Worm (Caenorhabditis elegans) whole organism, L1 larva: Measurements from ENCODE around the gene fbxc-7.

ENCODE experiments used
- C34B4.2 ChIP-seq: sonication (generic microtip); optimal IDR thresholded peaks from 2 replicates; lab custom pipeline; 2017; ENCODE audit warnings: mild to moderate bottlenecking, missing genetic modification characterization, missing compliant biosample characterization
- aha-1 ChIP-seq: fragments of 150-350 bp; optimal IDR thresholded peaks from 2 replicates; lab custom pipeline; 2014; ENCODE audit warnings: missing biosample characterization, missing genetic modification characterization
- ama-1 ChIP-seq: fragments of 150-350 bp; optimal IDR thresholded peaks from 2 replicates; lab custom pipeline; 2014
- ces-1 ChIP-seq: fragments of 150-350 bp; optimal IDR thresholded peaks from 2 replicates; lab custom pipeline; 2014; ENCODE audit warnings: missing biosample characterization, missing genetic modification reagents, missing genetic modification characterization
- dsc-1 ChIP-seq: sonication (generic microtip); optimal IDR thresholded peaks from 2 replicates; lab custom pipeline; 2016; ENCODE audit warnings: mild to moderate bottlenecking, missing genetic modification characterization, missing compliant biosample characterization
- efl-1 ChIP-seq, 4 experiments: fragments of 150-350 bp; optimal IDR thresholded peaks in 3 of 4; peaks in 1 of 4; 1 replicate in 1 of 4; 2 replicates in 3 of 4; lab custom pipeline; 2014; ENCODE audit warnings: missing biosample characterization in 2 of 4, missing genetic modification characterization in 2 of 4, missing genetic modification reagents in 2 of 4
- efl-3 ChIP-seq: fragments of 200-800 bp; sonication (Bioruptor generic); optimal IDR thresholded peaks from 2 replicates; lab custom pipeline; 2018; ENCODE audit warnings: mild to moderate bottlenecking, missing genetic modification characterization, missing compliant biosample characterization
- egl-13 ChIP-seq: sonication (generic microtip); optimal IDR thresholded peaks from 2 replicates; lab custom pipeline; 2016; ENCODE audit warnings: missing genotype, missing genetic modification reagents, missing genetic modification characterization, missing compliant biosample characterization
- egl-27 ChIP-seq, 2 experiments: fragments of 150-350 bp in 1 of 2; sonication (generic microtip); optimal IDR thresholded peaks; 3 replicates each; lab custom pipeline; 2017 to 2018; ENCODE audit warnings: missing biosample characterization in 2 of 2, missing genetic modification characterization in 2 of 2, missing genetic modification reagents in 2 of 2
- elt-2 ChIP-seq: sonication (generic microtip); optimal IDR thresholded peaks from 2 replicates; lab custom pipeline; 2016; ENCODE audit warnings: missing genetic modification characterization, mild to moderate bottlenecking, inconsistent platforms, missing compliant biosample characterization, missing genetic modification reagents
- fkh-4 ChIP-seq: sonication (generic microtip); optimal IDR thresholded peaks from 2 replicates; lab custom pipeline; 2016; ENCODE audit warnings: missing compliant biosample characterization, missing genetic modification characterization, borderline replicate concordance
- fos-1 ChIP-seq: fragments of 150-350 bp; optimal IDR thresholded peaks from 2 replicates; lab custom pipeline; 2014; ENCODE audit warnings: missing biosample characterization, missing genetic modification characterization
- hlh-17 ChIP-seq: fragments of 200-800 bp; sonication (Bioruptor generic); optimal IDR thresholded peaks from 2 replicates; lab custom pipeline; 2018; ENCODE audit warnings: missing genetic modification characterization, mild to moderate bottlenecking, missing compliant biosample characterization, moderate library complexity, borderline replicate concordance
- hpl-2 ChIP-seq: fragments of 150-350 bp; optimal IDR thresholded peaks from 2 replicates; lab custom pipeline; 2014; ENCODE audit warnings: missing biosample characterization, missing genetic modification reagents, missing genetic modification characterization
- irx-1 ChIP-seq: sonication (generic microtip); optimal IDR thresholded peaks from 2 replicates; lab custom pipeline; 2016; ENCODE audit warnings: missing genetic modification characterization, missing compliant biosample characterization
- isw-1 ChIP-seq: fragments of 200-800 bp; sonication (Bioruptor generic); IDR thresholded peaks from 2 replicates; pipeline ENCODE4 v1.3.6; 2022; ENCODE audit warnings: missing genetic modification characterization, missing compliant biosample characterization
- jun-1 ChIP-seq: fragments of 150-350 bp; optimal IDR thresholded peaks from 2 replicates; lab custom pipeline; 2014; ENCODE audit warnings: missing biosample characterization, missing genetic modification reagents, missing genetic modification characterization
- lin-13 ChIP-seq: fragments of 150-350 bp; optimal IDR thresholded peaks from 2 replicates; lab custom pipeline; 2014; ENCODE audit warnings: missing biosample characterization, missing genetic modification reagents, missing genetic modification characterization
- lin-14 ChIP-seq: fragments of 200-800 bp; sonication (Bioruptor generic); optimal IDR thresholded peaks from 2 replicates; lab custom pipeline; 2018; ENCODE audit warnings: mild to moderate bottlenecking, missing genetic modification characterization, moderate library complexity, missing compliant biosample characterization
- lin-15B ChIP-seq: fragments of 150-350 bp; sonication (generic microtip); optimal IDR thresholded peaks from 3 replicates; lab custom pipeline; 2014; ENCODE audit warnings: missing biosample characterization, missing genetic modification characterization
- lin-35 ChIP-seq, 2 experiments: fragments of 150-350 bp; optimal IDR thresholded peaks; 2 replicates each; lab custom pipeline; 2014; ENCODE audit warnings: missing biosample characterization in 2 of 2, missing genetic modification characterization in 2 of 2, missing genetic modification reagents in 2 of 2
- lin-39 ChIP-seq: fragments of 150-350 bp; optimal IDR thresholded peaks from 2 replicates; lab custom pipeline; 2014; ENCODE audit warnings: missing biosample characterization, missing genetic modification reagents, missing genetic modification characterization
- lir-3 ChIP-seq: sonication (generic microtip); optimal IDR thresholded peaks from 2 replicates; lab custom pipeline; 2016; ENCODE audit warnings: mild to moderate bottlenecking, missing genetic modification characterization, moderate library complexity, missing compliant biosample characterization; ENCODE audit not compliant: poor library complexity
- lsy-2 ChIP-seq, 2 experiments: fragments of 150-350 bp; optimal IDR thresholded peaks; 2 replicates each; lab custom pipeline; 2014; ENCODE audit warnings: missing biosample characterization in 2 of 2, missing genetic modification characterization in 2 of 2
- mab-9 ChIP-seq: fragments of 200-800 bp; sonication (Bioruptor generic); IDR thresholded peaks from 2 replicates; pipeline ENCODE4 v1.3.6; 2022; ENCODE audit warnings: missing genetic modification reagents, missing genetic modification characterization, missing compliant biosample characterization
- mef-2 ChIP-seq: fragments of 150-350 bp; optimal IDR thresholded peaks from 2 replicates; lab custom pipeline; 2014; ENCODE audit warnings: missing biosample characterization, missing genetic modification characterization
- mep-1 ChIP-seq: fragments of 150-350 bp; optimal IDR thresholded peaks from 2 replicates; lab custom pipeline; 2014; ENCODE audit warnings: missing biosample characterization, missing genetic modification characterization
- nhr-11 ChIP-seq: fragments of 150-350 bp; optimal IDR thresholded peaks from 2 replicates; lab custom pipeline; 2014; ENCODE audit warnings: missing biosample characterization, missing genetic modification characterization
- nhr-12 ChIP-seq: sonication (generic microtip); optimal IDR thresholded peaks from 2 replicates; lab custom pipeline; 2017; ENCODE audit warnings: missing biosample characterization, missing genetic modification characterization
- nhr-28 ChIP-seq: fragments of 150-350 bp; optimal IDR thresholded peaks from 2 replicates; lab custom pipeline; 2014; ENCODE audit warnings: missing biosample characterization, missing genetic modification characterization
- nhr-71 ChIP-seq: sonication (generic microtip); optimal IDR thresholded peaks from 2 replicates; lab custom pipeline; 2016; ENCODE audit warnings: mild to moderate bottlenecking, missing genetic modification characterization, moderate library complexity, missing compliant biosample characterization
- nhr-76 ChIP-seq: sonication (generic microtip); optimal IDR thresholded peaks from 2 replicates; lab custom pipeline; 2017; ENCODE audit warnings: missing biosample characterization, missing genetic modification characterization
- nhr-84 ChIP-seq: sonication (generic microtip); optimal IDR thresholded peaks from 2 replicates; lab custom pipeline; 2017; ENCODE audit warnings: missing biosample characterization, missing genetic modification characterization
- nhr-85 ChIP-seq: sonication (generic microtip); peaks from one replicate; lab custom pipeline; 2016; ENCODE audit warnings: missing genetic modification characterization, inconsistent platforms, missing compliant biosample characterization
- nhr-90 ChIP-seq: sonication (generic microtip); optimal IDR thresholded peaks from 2 replicates; lab custom pipeline; 2016; ENCODE audit warnings: mild to moderate bottlenecking, missing genetic modification characterization, missing compliant biosample characterization; ENCODE audit not compliant: poor library complexity
- pag-3 ChIP-seq: sonication (generic microtip); optimal IDR thresholded peaks from 2 replicates; lab custom pipeline; 2017; ENCODE audit warnings: missing genetic modification characterization, mild to moderate bottlenecking, missing compliant biosample characterization, antibody characterized with exemption, borderline replicate concordance; ENCODE audit not compliant: insufficient read depth
- pax-3 ChIP-seq: fragments of 200-800 bp; sonication (Bioruptor generic); optimal IDR thresholded peaks from 2 replicates; lab custom pipeline; 2018; ENCODE audit warnings: mild to moderate bottlenecking, missing genetic modification characterization, moderate library complexity, missing compliant biosample characterization
- pqm-1 ChIP-seq: sonication (generic microtip); optimal IDR thresholded peaks from 3 replicates; lab custom pipeline; 2017; ENCODE audit warnings: missing biosample characterization, missing genetic modification characterization
- rnt-1 ChIP-seq: sonication (generic microtip); optimal IDR thresholded peaks from 2 replicates; lab custom pipeline; 2016; ENCODE audit warnings: mild to moderate bottlenecking, missing genetic modification characterization, moderate library complexity, missing compliant biosample characterization
- snpc-4 ChIP-seq: fragments of 150-350 bp; optimal IDR thresholded peaks from 2 replicates; lab custom pipeline; 2014; ENCODE audit warnings: missing biosample characterization, missing genetic modification characterization
- tbx-2 ChIP-seq: sonication (generic microtip); optimal IDR thresholded peaks from 2 replicates; lab custom pipeline; 2016; ENCODE audit warnings: missing genetic modification characterization, missing compliant biosample characterization
- tlp-1 ChIP-seq: fragments of 150-350 bp; optimal IDR thresholded peaks from 2 replicates; lab custom pipeline; 2014; ENCODE audit warnings: missing biosample characterization, missing genetic modification characterization
- unc-30 ChIP-seq: sonication (generic microtip); optimal IDR thresholded peaks from 2 replicates; lab custom pipeline; 2017; ENCODE audit warnings: missing biosample characterization, missing genetic modification characterization
- unc-62 ChIP-seq: fragments of 150-350 bp; optimal IDR thresholded peaks from 2 replicates; lab custom pipeline; 2014; ENCODE audit warnings: missing biosample characterization, missing genetic modification reagents, missing genetic modification characterization
- unc-86 ChIP-seq: sonication (generic microtip); optimal IDR thresholded peaks from 2 replicates; lab custom pipeline; 2016; ENCODE audit warnings: missing genetic modification characterization, missing compliant biosample characterization
- vab-15 ChIP-seq: sonication (generic microtip); optimal IDR thresholded peaks from 2 replicates; lab custom pipeline; 2017; ENCODE audit warnings: missing genotype, mild to moderate bottlenecking, missing genetic modification characterization, missing compliant biosample characterization
- xbp-1 ChIP-seq: sonication (generic microtip); optimal IDR thresholded peaks from 2 replicates; lab custom pipeline; 2016; ENCODE audit warnings: missing genetic modification characterization, missing compliant biosample characterization
- zag-1 ChIP-seq: fragments of 150-350 bp; optimal IDR thresholded peaks from 2 replicates; lab custom pipeline; 2014; ENCODE audit warnings: missing biosample characterization, missing genetic modification characterization
- zip-4 ChIP-seq: fragments of 200-800 bp; sonication (Bioruptor generic); optimal IDR thresholded peaks from 2 replicates; lab custom pipeline; 2018; ENCODE audit warnings: mild to moderate bottlenecking, missing genetic modification characterization, moderate library complexity, missing compliant biosample characterization
- ztf-4 ChIP-seq: fragments of 150-350 bp; optimal IDR thresholded peaks from 2 replicates; lab custom pipeline; 2014; ENCODE audit warnings: missing biosample characterization, missing genetic modification characterization

Gene fbxc-7

DNA sequence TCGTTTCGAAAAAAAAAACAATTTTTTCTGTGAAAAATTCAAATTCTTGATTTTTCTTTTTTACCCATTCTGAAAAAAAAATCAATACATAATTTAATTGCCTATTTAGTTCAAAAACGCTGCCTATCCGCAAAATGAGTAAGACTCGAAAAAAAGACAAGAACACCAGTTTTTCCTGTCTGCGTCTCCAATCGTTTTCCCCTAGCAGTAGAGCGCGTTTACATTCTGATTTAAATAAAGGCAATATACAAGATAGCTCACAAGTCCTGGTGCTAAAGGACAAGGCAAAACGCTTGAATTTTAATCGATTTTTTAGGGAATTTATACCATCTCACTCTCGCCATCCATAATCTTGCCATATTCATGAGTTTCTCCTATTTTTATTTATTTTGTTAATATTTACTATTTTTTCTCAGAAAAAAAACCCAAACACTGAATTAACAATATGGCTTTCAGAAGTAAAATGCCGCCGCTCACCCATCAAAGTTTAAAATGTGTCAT lies 41.5 kb upstream of the fbxc-7 start, which contains the start of gene fbxc-33 (continued):
- TF ChIP-seq efl-3, result no peak
- TF ChIP-seq lin-35 (GFP tag; optimal IDR thresholded peaks at IDR 0.05; lab: Kevin White, UChicago), result peak; percentile 23 to 43
- no peak for TF ChIP-seq mab-9 (GFP tag; lab: Robert Waterston, UW)
- no peak for TF ChIP-seq nhr-11 (tag; lab: Kevin White, UChicago)
- TF ChIP-seq, all 84 proteins: peak for 16

- TF ChIP-seq nhr-90 (tag; lab: Kevin White, UChicago), result peak; percentile 31
- no peak for TF ChIP-seq unc-86 (tag; lab: Kevin White, UChicago)
- TF ChIP-seq nhr-71 (tag; lab: Kevin White, UChicago), result no peak
- TF ChIP-seq zag-1 (tag; lab: Kevin White, UChicago), result no peak
- no peak for TF ChIP-seq vab-15 (tag; lab: Kevin White, UChicago)
- TF ChIP-seq egl-27 (tag; optimal IDR thresholded peaks at IDR 0.05; lab: Kevin White, UChicago), result no peak
- TF ChIP-seq dsc-1 (tag; lab: Kevin White, UChicago), result no peak
- no peak for TF ChIP-seq nhr-76 (tag; lab: Kevin White, UChicago)
- TF ChIP-seq zip-4 (GFP tag; lab: Kevin White, UChicago), result no peak
- no peak for TF ChIP-seq lir-3 (tag; lab: Kevin White, UChicago)
- no peak for TF ChIP-seq lin-15B (tag; lab: Kevin White, UChicago)
- TF ChIP-seq elt-2 (tag; lab: Kevin White, UChicago), result peak; percentile 100
- TF ChIP-seq pag-3 (tag; lab: Kevin White, UChicago), result no peak
- TF ChIP-seq unc-62, result no peak
- no peak for TF ChIP-seq fkh-4
- no peak for TF ChIP-seq lin-13 (GFP tag; lab: Kevin White, UChicago)
- TF ChIP-seq nhr-11 (tag; lab: Kevin White, UChicago), result no peak
- no peak for TF ChIP-seq rnt-1 (tag; lab: Kevin White, UChicago)
- TF ChIP-seq tbx-2, result no peak
- no peak for TF ChIP-seq egl-13 (tag; lab: Kevin White, UChicago)
- TF ChIP-seq hlh-17 (GFP tag; lab: Kevin White, UChicago), result no peak
- no peak for TF ChIP-seq mep-1
- TF ChIP-seq ztf-4 (tag; lab: Kevin White, UChicago), result no peak
- no peak for TF ChIP-seq xbp-1 (tag; lab: Kevin White, UChicago)
- peak; percentile 100 for TF ChIP-seq pqm-1 (tag; lab: Kevin White, UChicago)
- TF ChIP-seq ces-1 (GFP tag; lab: Kevin White, UChicago), result no peak
- TF ChIP-seq nhr-84 (tag; lab: Kevin White, UChicago), result no peak
- TF ChIP-seq lin-35 (GFP tag; optimal IDR thresholded peaks at IDR 0.05; lab: Kevin White, UChicago), result peak in 1 of 2 experiments; percentile 48
- TF ChIP-seq snpc-4, result no peak
- TF ChIP-seq mab-9 (GFP tag; lab: Robert Waterston, UW), result no peak
- TF ChIP-seq irx-1 (tag; lab: Kevin White, UChicago), result no peak
- no peak for TF ChIP-seq hpl-2 (GFP tag; lab: Kevin White, UChicago)
- no peak for TF ChIP-seq nhr-12
- TF ChIP-seq lin-39 (tag; lab: Kevin White, UChicago), result no peak
- no peak for TF ChIP-seq efl-3
- no peak for TF ChIP-seq aha-1
- TF ChIP-seq unc-30 (tag; lab: Kevin White, UChicago), result no peak
- peak; percentile 93 for TF ChIP-seq jun-1 (tag; lab: Kevin White, UChicago)
- peak; percentile 73 for TF ChIP-seq pax-3 (tag; lab: Kevin White, UChicago)
- no peak for TF ChIP-seq nhr-85
- no peak for TF ChIP-seq ama-1 (lab: Kevin White, UChicago)
- TF ChIP-seq tlp-1 (tag; lab: Kevin White, UChicago), result peak; percentile 91
- peak; percentile 27 for TF ChIP-seq lin-14 (GFP tag; lab: Kevin White, UChicago)
- no peak for TF ChIP-seq C34B4.2 (tag; lab: Kevin White, UChicago)
- TF ChIP-seq isw-1 (GFP tag; lab: Robert Waterston, UW), result no peak
- no peak for TF ChIP-seq fos-1 (tag; lab: Kevin White, UChicago)
- TF ChIP-seq mef-2, result no peak
- no peak for TF ChIP-seq nhr-28 (tag; lab: Kevin White, UChicago)
- no peak for TF ChIP-seq efl-1 (optimal IDR thresholded peaks at IDR 0.05; lab: Kevin White, UChicago)
- TF ChIP-seq efl-1 (GFP tag; optimal IDR thresholded peaks at IDR 0.05 in 1 of 2; lab: Kevin White, UChicago), result peak in 1 of 2 experiments; percentile 83
- no peak for TF ChIP-seq lsy-2 (tag; optimal IDR thresholded peaks at IDR 0.05; lab: Kevin White, UChicago)
These were observed 39.5 kb upstream of the fbxc-7 start for ce11 chrII:915206-915605.
